Fruit fly (Drosophila melanogaster): ENCODE data around the gene CG15478.

CG15478 gene

dm6 chrX:7702160-7702907 is 15.4 kb downstream of the CG15478 start (continued):
- TF ChIP-seq unc-4 (GFP tag; IDR thresholded peaks at IDR 0.05; ENCODE audit: partially characterized antibody) (no peak), row (GFP tag; IDR thresholded peaks at IDR 0.05) (no peak; the same call in 2 of the 3 replicates), jing (GFP tag; optimal IDR thresholded peaks at IDR 0.05) (no peak), Med (GFP tag) (peak; percentile 77), CG10147 (GFP tag; optimal IDR thresholded peaks at IDR 0.05) (no peak), bab2 (GFP tag; optimal IDR thresholded peaks at IDR 0.05) (no peak), C15 (GFP tag; IDR thresholded peaks at IDR 0.05) (no peak), gce (GFP tag; IDR thresholded peaks at IDR 0.05) (no peak), her (GFP tag; optimal IDR thresholded peaks at IDR 0.05) (peak; percentile 8), CG7357 (GFP tag; IDR thresholded peaks at IDR 0.05) (no peak), danr (GFP tag; IDR thresholded peaks at IDR 0.05) (no peak), Meics (GFP tag; optimal IDR thresholded peaks at IDR 0.05) (no peak), CG32532 (GFP tag; IDR thresholded peaks at IDR 0.05) (peak; percentile 65; the same call in 1 of the 2 replicates), CG8281 (tag; optimal IDR thresholded peaks at IDR 0.05) (no peak), bowl (GFP tag; IDR thresholded peaks at IDR 0.05) (0 out of 2 replicates have a peak, but pooled peaks have one; percentile 6), crp (GFP tag; optimal IDR thresholded peaks at IDR 0.05) (no peak), CG31365 (tag; optimal IDR thresholded peaks at IDR 0.05) (no peak), CG18764 (GFP tag; optimal IDR thresholded peaks at IDR 0.05) (no peak), twi (tag; optimal IDR thresholded peaks at IDR 0.05) (no peak), disco-r (GFP tag; optimal IDR thresholded peaks at IDR 0.05) (no peak), CG34376 (GFP tag; optimal IDR thresholded peaks at IDR 0.05) (peak; percentile 43), sqz (GFP tag; optimal IDR thresholded peaks at IDR 0.05) (no peak), CG17361 (GFP tag; IDR thresholded peaks at IDR 0.05) (no peak), TFAM (GFP tag; optimal IDR thresholded peaks at IDR 0.05) (no peak), CG17385 (GFP tag; optimal IDR thresholded peaks at IDR 0.05) (peak; percentile 88), Optix (GFP tag; IDR thresholded peaks at IDR 0.05) (0 out of 3 replicates have a peak, but pooled peaks have one; percentile 26), Mad (GFP tag; optimal IDR thresholded peaks at IDR 0.05) (no peak), CG6791 (GFP tag; IDR thresholded peaks at IDR 0.05; ENCODE audit: partially characterized antibody) (no peak), ind (GFP tag; optimal IDR thresholded peaks at IDR 0.05) (no peak), CG12769 (tag; optimal IDR thresholded peaks at IDR 0.05) (peak; percentile 95), CG1647 (GFP tag; optimal IDR thresholded peaks at IDR 0.05) (no peak), Tbp (GFP tag; optimal IDR thresholded peaks at IDR 0.05) (no peak), CG3163 (GFP tag; optimal IDR thresholded peaks at IDR 0.05) (peak; percentile 34), btn (GFP tag; optimal IDR thresholded peaks at IDR 0.05) (no peak), luna (GFP tag; optimal IDR thresholded peaks at IDR 0.05) (no peak), Trl (optimal IDR thresholded peaks at IDR 0.05) (peak; percentile 94 to 95), Trl (GFP tag; optimal IDR thresholded peaks at IDR 0.05) (no peak), CG13123 (GFP tag; optimal IDR thresholded peaks at IDR 0.05) (no peak), CG12391 (tag; optimal IDR thresholded peaks at IDR 0.05) (no peak), Vsx1 (GFP tag; optimal IDR thresholded peaks at IDR 0.05) (peak; percentile 3), pfk (GFP tag; optimal IDR thresholded peaks at IDR 0.05) (peak; percentile 1), Adf1 (GFP tag; IDR thresholded peaks at IDR 0.05) (no peak; the same call in 1 of the 2 replicates), wdn (GFP tag; IDR thresholded peaks at IDR 0.05) (no peak), CG16813 (GFP tag; IDR thresholded peaks at IDR 0.05; ENCODE audit: partially characterized antibody) (peak; percentile 19; the same call in 1 of the 3 replicates), CG1233 (GFP tag; optimal IDR thresholded peaks at IDR 0.05) (no peak), CG11696 (GFP tag; IDR thresholded peaks at IDR 0.05) (no peak), CG12659 (GFP tag; optimal IDR thresholded peaks at IDR 0.05) (no peak), zen2 (GFP tag; IDR thresholded peaks at IDR 0.05; ENCODE audit: partially characterized antibody) (no peak), tgo (GFP tag; IDR thresholded peaks at IDR 0.05) (no peak), hbn (GFP tag; IDR thresholded peaks at IDR 0.05; ENCODE audit: partially characterized antibody) (no peak)

Measured in whole organism, embryonic.